Fruit fly (Drosophila melanogaster): ENCODE data around the gene CG13002.

The CG13002 gene

dm6 chrX:16909297-16909696, 19.7 kb downstream of the CG13002 start:
- TF ChIP-seq CG1620 (GFP tag; optimal IDR thresholded peaks at IDR 0.05) (no peak), CG33017 (tag; optimal IDR thresholded peaks at IDR 0.05) (no peak), cnc (optimal IDR thresholded peaks at IDR 0.05) (no peak), Crg-1 (GFP tag; optimal IDR thresholded peaks at IDR 0.05) (no peak), CG5204 (GFP tag; optimal IDR thresholded peaks at IDR 0.05) (no peak), ovo (GFP tag; optimal IDR thresholded peaks at IDR 0.05) (no peak), CG14711 (tag; optimal IDR thresholded peaks at IDR 0.05) (no peak), kay (GFP tag; ENCODE audit: borderline replicate concordance) (no peak), CG11617 (GFP tag; optimal IDR thresholded peaks at IDR 0.05) (no peak), pad (GFP tag; optimal IDR thresholded peaks at IDR 0.05) (no peak), Mnt (GFP tag; optimal IDR thresholded peaks at IDR 0.05) (no peak), Clk (GFP tag; optimal IDR thresholded peaks at IDR 0.05) (no peak), CG12768 (GFP tag; optimal IDR thresholded peaks at IDR 0.05) (no peak), CG7045 (GFP tag; optimal IDR thresholded peaks at IDR 0.05) (no peak), bab1 (GFP tag; optimal IDR thresholded peaks at IDR 0.05) (no peak), toe (GFP tag; optimal IDR thresholded peaks at IDR 0.05) (no peak), cic (GFP tag; optimal IDR thresholded peaks at IDR 0.05) (no peak), CG7101 (tag; optimal IDR thresholded peaks at IDR 0.05) (no peak), Hr96 (GFP tag; optimal IDR thresholded peaks at IDR 0.05) (no peak)

- TF ChIP-seq CG33017 (tag; optimal IDR thresholded peaks at IDR 0.05) (no peak), Mnt (GFP tag; optimal IDR thresholded peaks at IDR 0.05) (no peak), ovo (GFP tag; optimal IDR thresholded peaks at IDR 0.05) (no peak), kay (GFP tag; ENCODE audit: borderline replicate concordance) (no peak), Clk (GFP tag; optimal IDR thresholded peaks at IDR 0.05) (no peak), cnc (optimal IDR thresholded peaks at IDR 0.05) (no peak), CG11617 (GFP tag; optimal IDR thresholded peaks at IDR 0.05) (no peak), cic (GFP tag; optimal IDR thresholded peaks at IDR 0.05) (no peak), Hr96 (GFP tag; optimal IDR thresholded peaks at IDR 0.05) (no peak), tj (GFP tag; optimal IDR thresholded peaks at IDR 0.05) (no peak), CG1620 (GFP tag; optimal IDR thresholded peaks at IDR 0.05) (no peak), bab1 (GFP tag; optimal IDR thresholded peaks at IDR 0.05) (no peak)
Measured at dm6 chrX:16909886-16910285, 20.3 kb downstream of the CG13002 start.

dm6 chrX:16911962-16912361, 22.4 kb downstream of the CG13002 start:
- no peak for TF ChIP-seq Hr96 (GFP tag; optimal IDR thresholded peaks at IDR 0.05)
- TF ChIP-seq CG7101 (tag; optimal IDR thresholded peaks at IDR 0.05): no peak
- no peak for TF ChIP-seq CG12768 (GFP tag; optimal IDR thresholded peaks at IDR 0.05)
- TF ChIP-seq Crg-1 (GFP tag; optimal IDR thresholded peaks at IDR 0.05): no peak
- no peak for TF ChIP-seq cnc (optimal IDR thresholded peaks at IDR 0.05)
- no peak for TF ChIP-seq CG1620 (GFP tag; optimal IDR thresholded peaks at IDR 0.05)

- no peak for TF ChIP-seq Clk (GFP tag; optimal IDR thresholded peaks at IDR 0.05)
- TF ChIP-seq tj (GFP tag; optimal IDR thresholded peaks at IDR 0.05): peak; percentile 35
- TF ChIP-seq CG7045 (GFP tag; optimal IDR thresholded peaks at IDR 0.05): no peak
- TF ChIP-seq ovo (GFP tag; optimal IDR thresholded peaks at IDR 0.05): peak; percentile 9
Measured at dm6 chrX:16912965-16913755, 23.6 kb downstream of the CG13002 start, which contains the start of gene CG4928. Gene CG4928, plus strand, starts transcription at chrX:16913180.

dm6 chrX:16917462-16917861, 27.9 kb downstream of the CG13002 start:
- no peak for TF ChIP-seq CG12768 (GFP tag; optimal IDR thresholded peaks at IDR 0.05)
- TF ChIP-seq Hr96 (GFP tag; optimal IDR thresholded peaks at IDR 0.05): no peak
- no peak for TF ChIP-seq ovo (GFP tag; optimal IDR thresholded peaks at IDR 0.05)
- no peak for TF ChIP-seq CG14711 (tag; optimal IDR thresholded peaks at IDR 0.05)
- no peak for TF ChIP-seq CG7101 (tag; optimal IDR thresholded peaks at IDR 0.05)
- TF ChIP-seq CG7045 (GFP tag; optimal IDR thresholded peaks at IDR 0.05): no peak
- no peak for TF ChIP-seq bab1 (GFP tag; optimal IDR thresholded peaks at IDR 0.05)
- no peak for TF ChIP-seq kay (GFP tag; ENCODE audit: borderline replicate concordance)
- no peak for TF ChIP-seq CG33017 (tag; optimal IDR thresholded peaks at IDR 0.05)
- no peak for TF ChIP-seq cic (GFP tag; optimal IDR thresholded peaks at IDR 0.05)
- no peak for TF ChIP-seq Mnt (GFP tag; optimal IDR thresholded peaks at IDR 0.05)
- TF ChIP-seq CG5204 (GFP tag; optimal IDR thresholded peaks at IDR 0.05): no peak
- TF ChIP-seq pad (GFP tag; optimal IDR thresholded peaks at IDR 0.05): no peak
- no peak for TF ChIP-seq CG11617 (GFP tag; optimal IDR thresholded peaks at IDR 0.05)
- TF ChIP-seq CG1620 (GFP tag; optimal IDR thresholded peaks at IDR 0.05): no peak

- TF ChIP-seq ovo (GFP tag; optimal IDR thresholded peaks at IDR 0.05): no peak
- no peak for TF ChIP-seq toe (GFP tag; optimal IDR thresholded peaks at IDR 0.05)
- TF ChIP-seq CG33017 (tag; optimal IDR thresholded peaks at IDR 0.05): no peak
- TF ChIP-seq CG7101 (tag; optimal IDR thresholded peaks at IDR 0.05): peak; percentile 7
- TF ChIP-seq CG1620 (GFP tag; optimal IDR thresholded peaks at IDR 0.05): no peak
- no peak for TF ChIP-seq CG7045 (GFP tag; optimal IDR thresholded peaks at IDR 0.05)
- no peak for TF ChIP-seq kay (GFP tag; ENCODE audit: borderline replicate concordance)
- TF ChIP-seq CG12768 (GFP tag; optimal IDR thresholded peaks at IDR 0.05): no peak
- TF ChIP-seq Hr96 (GFP tag; optimal IDR thresholded peaks at IDR 0.05): no peak
Measured at dm6 chrX:16918767-16919336, 29.2 kb downstream of the CG13002 start.

Data from whole organism, adult.